Worm (Caenorhabditis elegans) whole organism, midembryonic: ENCODE results near the gene str-255.

Experiments used
- T22C8.4 ChIP-seq: fragments of 200-800 bp; sonication (Bioruptor generic); IDR thresholded peaks from 2 replicates; pipeline ENCODE4 v1.3.6; 2022; ENCODE audit warnings: missing genetic modification characterization, missing compliant biosample characterization
- med-1 ChIP-seq: sonication (generic microtip); optimal IDR thresholded peaks from 2 replicates; lab custom pipeline; 2017; ENCODE audit warnings: missing genetic modification characterization, mild to moderate bottlenecking, missing compliant biosample characterization, antibody characterized with exemption, missing genetic modification reagents; ENCODE audit not compliant: insufficient read depth
- ref-1 ChIP-seq: fragments of 200-800 bp; sonication (Bioruptor generic); conservative IDR thresholded peaks from 2 replicates; pipeline ENCODE4 v1.3.6; 2022; ENCODE audit warnings: missing genetic modification reagents, missing genetic modification characterization, missing compliant biosample characterization

ce11 chrV:2190383-2190782 is 26.7 kb upstream of the str-255 start:
- no peak for TF ChIP-seq ref-1 (GFP tag; lab: Robert Waterston, UW)
- TF ChIP-seq med-1 (GFP tag; lab: Kevin White, UChicago): no peak
- TF ChIP-seq T22C8.4: no peak
